Fruit fly (Drosophila melanogaster) whole organism, embryonic: Measurements from ENCODE around the gene Pfdn2.
A peak's percentile ranks its signal among the peaks of the same experiment; 100 is the strongest.

ENCODE experiments used
- Adf1 ChIP-seq: fragments of 200-800 bp; sonication (Bioruptor generic); IDR thresholded peaks from 2 replicates; pipeline ENCODE4 v1.3.6; 2022; ENCODE audit warnings: missing biosample characterization, missing genetic modification characterization
- Bgb ChIP-seq: fragments of 200-800 bp; sonication (Bioruptor generic); IDR thresholded peaks from 2 replicates; pipeline ENCODE4 v1.3.6; 2022; ENCODE audit warnings: missing biosample characterization, missing genetic modification characterization; ENCODE audit not compliant: partially characterized antibody
- CG10565 ChIP-seq: fragments of 200-800 bp; sonication (Bioruptor generic); optimal IDR thresholded peaks from 3 replicates; lab custom pipeline; 2016; ENCODE audit warnings: missing biosample characterization, mild to moderate bottlenecking, missing genetic modification characterization
- CG11696 ChIP-seq: fragments of 200-800 bp; sonication (Bioruptor generic); IDR thresholded peaks from 2 replicates; pipeline ENCODE4 v1.3.6; 2022; ENCODE audit warnings: missing biosample characterization, missing genetic modification characterization
- CG12219 ChIP-seq: fragments of 200-800 bp; sonication (Bioruptor generic); optimal IDR thresholded peaks from 3 replicates; lab custom pipeline; 2018; ENCODE audit warnings: missing biosample characterization, mild to moderate bottlenecking, missing genetic modification characterization
- CG12744 ChIP-seq: fragments of 200-800 bp; sonication (Bioruptor generic); optimal IDR thresholded peaks from 2 replicates; lab custom pipeline; 2016; ENCODE audit warnings: missing biosample characterization, missing genetic modification characterization
- CG14441 ChIP-seq: fragments of 200-800 bp; sonication (Bioruptor generic); IDR thresholded peaks from 2 replicates; pipeline ENCODE4 v1.3.6; 2022; ENCODE audit warnings: missing biosample characterization, missing genetic modification characterization
- CG1529 ChIP-seq: fragments of 200-800 bp; sonication (Bioruptor generic); optimal IDR thresholded peaks from 3 replicates; lab custom pipeline; 2018; ENCODE audit warnings: missing biosample characterization, missing genetic modification characterization
- CG1603 ChIP-seq: fragments of 200-800 bp; sonication (Bioruptor generic); optimal IDR thresholded peaks from 2 replicates; lab custom pipeline; 2019; ENCODE audit warnings: missing biosample characterization, mild to moderate bottlenecking, missing genetic modification characterization, moderate library complexity
- CG16813 ChIP-seq: fragments of 200-800 bp; sonication (Bioruptor generic); IDR thresholded peaks from 3 replicates; pipeline ENCODE4 v1.3.6; 2022; ENCODE audit warnings: missing biosample characterization, missing genetic modification characterization; ENCODE audit not compliant: partially characterized antibody
- CG16863 ChIP-seq: fragments of 200-800 bp; sonication (Bioruptor generic); optimal IDR thresholded peaks from 3 replicates; lab custom pipeline; 2016; ENCODE audit warnings: missing biosample characterization, missing genetic modification characterization
- CG17186 ChIP-seq: fragments of 200-800 bp; sonication (Bioruptor generic); optimal IDR thresholded peaks from 3 replicates; lab custom pipeline; 2017; ENCODE audit warnings: missing biosample characterization, missing genetic modification reagents, missing genetic modification characterization
- CG17802 ChIP-seq: fragments of 200-800 bp; sonication (Bioruptor generic); optimal IDR thresholded peaks from 2 replicates; lab custom pipeline; 2018; ENCODE audit warnings: missing biosample characterization, mild to moderate bottlenecking, missing genetic modification characterization, moderate library complexity
- CG18599 ChIP-seq: fragments of 200-800 bp; sonication (Bioruptor generic); optimal IDR thresholded peaks from 3 replicates; lab custom pipeline; 2017; ENCODE audit warnings: missing biosample characterization, missing genetic modification characterization, mild to moderate bottlenecking, moderate library complexity, missing genetic modification reagents
- CG30020 ChIP-seq: fragments of 200-800 bp; optimal IDR thresholded peaks from 2 replicates; lab custom pipeline; 2019; ENCODE audit warnings: missing biosample characterization, mild to moderate bottlenecking, missing genetic modification characterization, moderate library complexity
- CG3281 ChIP-seq: fragments of 200-800 bp; sonication (Bioruptor generic); optimal IDR thresholded peaks from 3 replicates; lab custom pipeline; 2017; ENCODE audit warnings: missing biosample characterization, mild to moderate bottlenecking, missing genetic modification characterization
- CG34422 ChIP-seq: fragments of 200-800 bp; sonication (Bioruptor generic); IDR thresholded peaks from 3 replicates; pipeline ENCODE4 v1.3.6; 2022; ENCODE audit warnings: missing biosample characterization, missing genetic modification characterization
- CG3995 ChIP-seq: fragments of 200-800 bp; sonication (Bioruptor generic); optimal IDR thresholded peaks from 3 replicates; lab custom pipeline; 2016; ENCODE audit warnings: missing biosample characterization, missing genetic modification characterization
- CG6791 ChIP-seq: fragments of 200-800 bp; sonication (Bioruptor generic); IDR thresholded peaks from 3 replicates; pipeline ENCODE4 v1.3.6; 2022; ENCODE audit warnings: missing biosample characterization, missing genetic modification characterization; ENCODE audit not compliant: partially characterized antibody
- CG6813 ChIP-seq: fragments of 200-800 bp; sonication (Bioruptor generic); optimal IDR thresholded peaks from 2 replicates; lab custom pipeline; 2017; ENCODE audit warnings: missing biosample characterization, missing genetic modification characterization, mild to moderate bottlenecking, moderate library complexity, missing genetic modification reagents
- CG7745 ChIP-seq: fragments of 200-800 bp; sonication (Bioruptor generic); optimal IDR thresholded peaks from 2 replicates; lab custom pipeline; 2018; ENCODE audit warnings: missing biosample characterization, mild to moderate bottlenecking, missing genetic modification characterization, moderate library complexity
- CG8924 ChIP-seq: fragments of 200-800 bp; optimal IDR thresholded peaks from 3 replicates; lab custom pipeline; 2019; ENCODE audit warnings: missing biosample characterization, mild to moderate bottlenecking, missing genetic modification characterization, moderate library complexity
- CG9437 ChIP-seq: fragments of 200-800 bp; sonication (Bioruptor generic); optimal IDR thresholded peaks from 2 replicates; lab custom pipeline; 2018; ENCODE audit warnings: missing biosample characterization, mild to moderate bottlenecking, missing genetic modification characterization
- CG9609 ChIP-seq: fragments of 200-800 bp; sonication (Bioruptor generic); optimal IDR thresholded peaks from 3 replicates; lab custom pipeline; 2016; ENCODE audit warnings: missing biosample characterization, missing genetic modification characterization
- Hr39 ChIP-seq: fragments of >200 bp; optimal IDR thresholded peaks from 2 replicates; lab custom pipeline; 2017
- Lhr ChIP-seq: fragments of 200-800 bp; sonication (Bioruptor generic); optimal IDR thresholded peaks from 3 replicates; lab custom pipeline; 2017; ENCODE audit warnings: mild to moderate bottlenecking, missing biosample characterization, missing genetic modification reagents, missing genetic modification characterization
- Lim3 ChIP-seq: fragments of 200-800 bp; sonication (Bioruptor generic); IDR thresholded peaks from 2 replicates; pipeline ENCODE4 v1.3.6; 2022; ENCODE audit warnings: missing biosample characterization, missing genetic modification characterization
- Med ChIP-seq: fragments of 200-800 bp; sonication (Bioruptor generic); peaks from one replicate; lab custom pipeline; 2016; ENCODE audit warnings: missing biosample characterization, missing genetic modification characterization, mild to moderate bottlenecking, inconsistent platforms, moderate library complexity
- Mrtf ChIP-seq: fragments of 200-800 bp; sonication (Bioruptor generic); IDR thresholded peaks from 3 replicates; pipeline ENCODE4 v1.3.6; 2022; ENCODE audit warnings: missing biosample characterization, missing genetic modification characterization
- Scr ChIP-seq: fragments of 200-800 bp; sonication (Bioruptor generic); IDR thresholded peaks from 2 replicates; pipeline ENCODE4 v1.3.6; 2022; ENCODE audit warnings: missing biosample characterization, missing genetic modification characterization; ENCODE audit not compliant: partially characterized antibody
- Trl ChIP-seq, 3 experiments: fragments of >200 bp in 2 of 3; fragments of 200-800 bp in 1 of 3; sonication (Bioruptor generic) in 1 of 3; optimal IDR thresholded peaks; 2 replicates in 1 of 3; 3 replicates in 2 of 3; lab custom pipeline; 2016 to 2017; ENCODE audit warnings: missing biosample characterization in 1 of 3, missing genetic modification characterization in 1 of 3
- aop ChIP-seq: fragments of 200-800 bp; sonication (Bioruptor generic); IDR thresholded peaks from 2 replicates; pipeline ENCODE4 v1.3.6; 2022; ENCODE audit warnings: missing biosample characterization, missing genetic modification characterization
- btn ChIP-seq: fragments of 200-800 bp; sonication (Bioruptor generic); optimal IDR thresholded peaks from 2 replicates; lab custom pipeline; 2016; ENCODE audit warnings: missing biosample characterization, missing genetic modification characterization
- cwo ChIP-seq: fragments of 200-800 bp; sonication (Bioruptor generic); optimal IDR thresholded peaks from 3 replicates; lab custom pipeline; 2017; ENCODE audit warnings: missing biosample characterization, missing genetic modification characterization, mild to moderate bottlenecking, moderate library complexity, missing genetic modification reagents
- dm ChIP-seq: fragments of 200-800 bp; sonication (Bioruptor generic); optimal IDR thresholded peaks from 3 replicates; lab custom pipeline; 2016; ENCODE audit warnings: missing biosample characterization, missing genetic modification characterization
- dpn ChIP-seq, 2 experiments: fragments of 200-800 bp; sonication (Bioruptor generic); optimal IDR thresholded peaks; 3 replicates each; lab custom pipeline; 2016; ENCODE audit warnings: missing biosample characterization in 2 of 2, missing genetic modification characterization in 2 of 2
- gcm ChIP-seq: fragments of 200-800 bp; sonication (Bioruptor generic); optimal IDR thresholded peaks from 2 replicates; lab custom pipeline; 2019; ENCODE audit warnings: missing biosample characterization, mild to moderate bottlenecking, missing genetic modification characterization, moderate library complexity
- hkb ChIP-seq, 2 experiments: fragments of 200-800 bp in 1 of 2; fragments of >200 bp in 1 of 2; sonication (Bioruptor generic) in 1 of 2; IDR thresholded peaks in 1 of 2; optimal IDR thresholded peaks in 1 of 2; 2 replicates each; pipeline versions ENCODE4 v1.3.6 to Lab custom; 2017 to 2022; ENCODE audit warnings: missing biosample characterization in 1 of 2, missing genetic modification characterization in 1 of 2
- nerfin-1 ChIP-seq: fragments of 200-800 bp; sonication (Bioruptor generic); optimal IDR thresholded peaks from 3 replicates; lab custom pipeline; 2019; ENCODE audit warnings: missing biosample characterization, mild to moderate bottlenecking, missing genetic modification characterization, moderate library complexity
- nmo ChIP-seq: fragments of 200-800 bp; sonication (Bioruptor generic); optimal IDR thresholded peaks from 2 replicates; lab custom pipeline; 2018; ENCODE audit warnings: missing biosample characterization, mild to moderate bottlenecking, missing genetic modification characterization, moderate library complexity
- pita ChIP-seq: fragments of 200-800 bp; sonication (Bioruptor generic); optimal IDR thresholded peaks from 2 replicates; lab custom pipeline; 2017; ENCODE audit warnings: missing biosample characterization, mild to moderate bottlenecking, missing genetic modification characterization
- pnt ChIP-seq: fragments of 200-800 bp; sonication (Bioruptor generic); optimal IDR thresholded peaks from 3 replicates; lab custom pipeline; 2016; ENCODE audit warnings: missing biosample characterization, missing genetic modification characterization
- shn ChIP-seq: fragments of 200-800 bp; sonication (Bioruptor generic); optimal IDR thresholded peaks from 3 replicates; lab custom pipeline; 2016; ENCODE audit warnings: missing biosample characterization, missing genetic modification characterization
- sima ChIP-seq: fragments of 200-800 bp; sonication (Bioruptor generic); optimal IDR thresholded peaks from 2 replicates; lab custom pipeline; 2016; ENCODE audit warnings: missing biosample characterization, missing genetic modification characterization
- stc ChIP-seq: fragments of 200-800 bp; sonication (Bioruptor generic); IDR thresholded peaks from 2 replicates; pipeline ENCODE4 v1.3.6; 2022; ENCODE audit warnings: missing biosample characterization, missing genetic modification characterization
- tup ChIP-seq: fragments of 200-800 bp; sonication (Bioruptor generic); optimal IDR thresholded peaks from 2 replicates; lab custom pipeline; 2016; ENCODE audit warnings: missing biosample characterization, mild to moderate bottlenecking, missing genetic modification characterization, moderate library complexity
- twi ChIP-seq: fragments of 200-800 bp; optimal IDR thresholded peaks from 2 replicates; lab custom pipeline; 2019; ENCODE audit warnings: missing biosample characterization, mild to moderate bottlenecking, missing genetic modification characterization, moderate library complexity
- unc-4 ChIP-seq: fragments of 200-800 bp; sonication (Bioruptor generic); IDR thresholded peaks from 2 replicates; pipeline ENCODE4 v1.3.6; 2022; ENCODE audit warnings: missing biosample characterization, missing genetic modification characterization; ENCODE audit not compliant: partially characterized antibody

Gene Pfdn2

dm6 chr3L:11089805-11090440 is 15.7 kb upstream of the Pfdn2 start (continued):
- peak; percentile 72 for TF ChIP-seq CG30020 (tag; lab: Kevin White, UChicago)
- peak; percentile 85 for TF ChIP-seq CG12219 (GFP tag; lab: Kevin White, UChicago)
- TF ChIP-seq CG17186 (GFP tag; lab: Kevin White, UChicago): peak; percentile 52
- peak; percentile 79 for TF ChIP-seq CG3281 (GFP tag; lab: Kevin White, UChicago)
- peak; percentile 85 for TF ChIP-seq CG18599

DNA sequence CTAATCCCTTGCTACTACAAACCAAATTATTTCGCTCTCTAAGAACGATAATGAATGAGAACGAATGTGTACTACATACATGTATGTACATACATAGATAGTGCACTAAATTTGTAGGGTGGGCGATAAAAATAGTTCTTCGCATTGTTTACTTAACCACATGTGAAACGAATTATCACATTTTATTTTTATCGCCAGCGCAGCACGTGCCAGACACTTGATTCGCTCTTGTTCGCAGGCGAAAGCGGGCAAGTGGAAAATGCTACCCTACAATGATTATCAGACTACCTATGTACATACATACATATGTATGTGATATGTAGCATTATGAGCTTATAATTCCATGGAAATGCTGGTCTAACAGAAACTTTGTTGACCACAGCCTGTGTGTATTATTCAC is 11.6 kb upstream of the Pfdn2 start:
- TF ChIP-seq CG6791 (GFP tag; lab: Robert Waterston, UW) (no peak), btn (no peak), CG7745 (tag; lab: Kevin White, UChicago) (peak; percentile 37), shn (no peak), pnt (GFP tag; lab: Kevin White, UChicago) (no peak), Lhr (no peak), nmo (GFP tag; lab: Kevin White, UChicago) (no peak), dpn (GFP tag; optimal IDR thresholded peaks at IDR 0.05; lab: Kevin White, UChicago) (no peak), CG34422 (GFP tag; lab: Robert Waterston, UW) (0 out of 3 replicates have a peak, but pooled peaks have one; percentile 30), Scr (no peak), CG10565 (GFP tag; lab: Kevin White, UChicago) (no peak), unc-4 (GFP tag; lab: Robert Waterston, UW) (no peak), Med (GFP tag; lab: Kevin White, UChicago) (peak; percentile 54), CG17802 (tag; lab: Kevin White, UChicago) (no peak), Lim3 (GFP tag; lab: Robert Waterston, UW) (no peak), Hr39 (lab: Kevin White, UChicago) (no peak), twi (peak; percentile 80), CG9609 (GFP tag; lab: Kevin White, UChicago) (no peak), stc (GFP tag; lab: Robert Waterston, UW) (no peak), CG1603 (peak; percentile 10), Mrtf (GFP tag; lab: Robert Waterston, UW) (no peak), aop (GFP tag; lab: Robert Waterston, UW) (no peak), CG6813 (GFP tag; lab: Kevin White, UChicago) (peak; percentile 41), CG8924 (tag; lab: Kevin White, UChicago) (no peak), CG11696 (GFP tag; lab: Robert Waterston, UW) (no peak), Trl (optimal IDR thresholded peaks at IDR 0.05; lab: Kevin White, UChicago) (no peak), Trl (GFP tag; optimal IDR thresholded peaks at IDR 0.05; lab: Kevin White, UChicago) (no peak), CG3995 (no peak), CG9437 (GFP tag; lab: Kevin White, UChicago) (no peak), cwo (GFP tag; lab: Kevin White, UChicago) (peak; percentile 98), Adf1 (GFP tag; lab: Robert Waterston, UW) (no peak), CG12744 (no peak), pita (GFP tag; lab: Kevin White, UChicago) (no peak), tup (GFP tag; lab: Kevin White, UChicago) (no peak), sima (GFP tag; lab: Kevin White, UChicago) (no peak), hkb (optimal IDR thresholded peaks at IDR 0.05; lab: Kevin White, UChicago) (no peak), hkb (GFP tag; IDR thresholded peaks at IDR 0.05; lab: Robert Waterston, UW) (no peak), CG14441 (GFP tag; lab: Robert Waterston, UW) (no peak), dm (GFP tag; lab: Kevin White, UChicago) (peak; percentile 29), Bgb (no peak), CG16813 (GFP tag; lab: Robert Waterston, UW) (no peak), gcm (GFP tag; lab: Kevin White, UChicago) (no peak), CG16863 (GFP tag; lab: Kevin White, UChicago) (no peak), nerfin-1 (no peak), CG1529 (no peak)
